Worm (Caenorhabditis elegans) whole organism, L3 larva: ENCODE results near the gene R05F9.7.

Source experiments
- R02D3.7 ChIP-seq: fragments of 150-350 bp; optimal IDR thresholded peaks from 2 replicates; lab custom pipeline; 2014; ENCODE audit warnings: missing biosample characterization, missing genetic modification characterization
- ceh-28 ChIP-seq: fragments of 150-350 bp; optimal IDR thresholded peaks from 2 replicates; lab custom pipeline; 2014; ENCODE audit warnings: missing biosample characterization, missing genetic modification reagents, missing genetic modification characterization
- elt-2 ChIP-seq: sonication (generic microtip); optimal IDR thresholded peaks from 2 replicates; lab custom pipeline; 2016; ENCODE audit warnings: missing genetic modification reagents, mild to moderate bottlenecking, missing genetic modification characterization, missing compliant biosample characterization
- elt-3 ChIP-seq, 3 experiments: fragments of 150-350 bp in 1 of 3; sonication (generic microtip) in 2 of 3; optimal IDR thresholded peaks; 2 replicates in 2 of 3; 4 replicates in 1 of 3; lab custom pipeline; 2014 to 2017; ENCODE audit warnings: missing biosample characterization in 3 of 3, missing genetic modification characterization in 3 of 3
- lin-39 ChIP-seq: fragments of 150-350 bp; optimal IDR thresholded peaks from 2 replicates; lab custom pipeline; 2018; ENCODE audit warnings: missing biosample characterization, missing genetic modification reagents, missing genetic modification characterization
- mml-1 ChIP-seq: fragments of 150-350 bp; sonication (generic microtip); optimal IDR thresholded peaks from 3 replicates; lab custom pipeline; 2014; ENCODE audit warnings: missing biosample characterization, missing genetic modification characterization
- nhr-76 ChIP-seq: fragments of 150-350 bp; sonication (generic microtip); optimal IDR thresholded peaks from 5 replicates; lab custom pipeline; 2014; ENCODE audit warnings: missing biosample characterization, missing genetic modification characterization
- snpc-4 ChIP-seq: fragments of 150-350 bp; optimal IDR thresholded peaks from 2 replicates; lab custom pipeline; 2014; ENCODE audit warnings: missing biosample characterization, missing genetic modification characterization

ce11 chrII:4851594-4852106 lies 34.4 kb upstream of the R05F9.7 start, which contains the start of gene dnj-9:
- TF ChIP-seq elt-2 (tag; lab: Kevin White, UChicago) = peak; percentile 91
- TF ChIP-seq mml-1 (tag; lab: Kevin White, UChicago) = no peak
- TF ChIP-seq snpc-4 (tag; lab: Kevin White, UChicago) = peak; percentile 92
- no peak for TF ChIP-seq nhr-76 (tag; lab: Kevin White, UChicago)
- peak; percentile 86 for TF ChIP-seq R02D3.7 (tag; lab: Kevin White, UChicago)
- TF ChIP-seq lin-39 = peak; percentile 49
- TF ChIP-seq ceh-28 (tag; lab: Kevin White, UChicago) = peak; percentile 84
- TF ChIP-seq elt-3 (tag; optimal IDR thresholded peaks at IDR 0.05; lab: Kevin White, UChicago) = no peak
